Worm (Caenorhabditis elegans): ENCODE results near the gene chil-26.

chil-26 gene

DNA sequence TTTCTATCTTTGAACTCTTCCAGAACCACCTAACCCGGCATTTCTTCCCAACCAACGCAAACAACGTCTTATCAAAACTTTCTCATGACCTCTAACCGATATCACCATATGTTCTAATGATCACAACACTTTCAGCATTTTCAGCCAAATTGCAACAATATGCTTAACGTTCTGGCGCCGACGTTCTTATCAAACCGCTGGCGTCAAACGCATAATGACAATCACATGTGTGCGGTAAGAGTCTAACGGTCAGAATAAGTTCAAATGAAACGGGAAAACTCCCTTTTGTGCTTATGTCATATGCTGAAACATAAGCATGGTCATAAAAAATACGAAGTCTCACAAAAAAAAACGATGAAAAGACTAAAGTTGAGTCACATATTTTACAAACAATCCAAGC lies 26.1 kb downstream of the chil-26 start (continued):
- TF ChIP-seq athp-1 (tag; optimal IDR thresholded peaks at IDR 0.05): no peak
- TF ChIP-seq bed-1 (GFP tag; IDR thresholded peaks at IDR 0.05): no peak
- TF ChIP-seq madf-3 (GFP tag; IDR thresholded peaks at IDR 0.05): no peak
- no peak for TF ChIP-seq T26A5.8 (tag; optimal IDR thresholded peaks at IDR 0.05)
- no peak for TF ChIP-seq lin-26 (GFP tag; IDR thresholded peaks at IDR 0.05)
- no peak for TF ChIP-seq lir-1 (GFP tag; conservative IDR thresholded peaks at IDR 0.05)
- TF ChIP-seq ztf-6 (GFP tag; IDR thresholded peaks at IDR 0.05): no peak
- no peak for TF ChIP-seq F22D6.2 (tag; optimal IDR thresholded peaks at IDR 0.05)
- no peak for TF ChIP-seq hrde-1 (tag; optimal IDR thresholded peaks at IDR 0.05; ENCODE audit: borderline replicate concordance)
- no peak for TF ChIP-seq C06A6.2 (GFP tag; conservative IDR thresholded peaks at IDR 0.05)
- no peak for TF ChIP-seq snpc-3.4 (tag; optimal IDR thresholded peaks at IDR 0.05)
- TF ChIP-seq Y53F4B.3 (GFP tag; IDR thresholded peaks at IDR 0.05): no peak
- no peak for TF ChIP-seq ccch-3 (GFP tag; optimal IDR thresholded peaks at IDR 0.05)
- TF ChIP-seq aptf-3 (GFP tag; IDR thresholded peaks at IDR 0.05): no peak
- TF ChIP-seq let-607 (tag; optimal IDR thresholded peaks at IDR 0.05): peak in 1 of 2 experiments; percentile 68
- peak; percentile 59 for TF ChIP-seq ets-4 (GFP tag; optimal IDR thresholded peaks at IDR 0.05)
- no peak for TF ChIP-seq ceh-58 (GFP tag; IDR thresholded peaks at IDR 0.05)
- no peak for TF ChIP-seq F10E7.11 (tag; optimal IDR thresholded peaks at IDR 0.05)
- no peak for TF ChIP-seq C17E4.6 (GFP tag; IDR thresholded peaks at IDR 0.05)
- no peak for TF ChIP-seq egl-18 (GFP tag; IDR thresholded peaks at IDR 0.05)
- no peak for TF ChIP-seq ceh-27 (GFP tag; optimal IDR thresholded peaks at IDR 0.05)
- TF ChIP-seq D2030.7 (GFP tag; IDR thresholded peaks at IDR 0.05): no peak
- no peak for TF ChIP-seq F55B11.4 (tag; optimal IDR thresholded peaks at IDR 0.05; ENCODE audit: borderline replicate concordance, insufficient read depth)
- no peak for TF ChIP-seq madf-6 (GFP tag; IDR thresholded peaks at IDR 0.05)
- no peak for TF ChIP-seq nhr-27 (tag; optimal IDR thresholded peaks at IDR 0.05)
- no peak for TF ChIP-seq tlf-1 (GFP tag; optimal IDR thresholded peaks at IDR 0.05)
- TF ChIP-seq mcd-1 (GFP tag; IDR thresholded peaks at IDR 0.05): no peak
- no peak for TF ChIP-seq ekl-4 (GFP tag; IDR thresholded peaks at IDR 0.05)
- TF ChIP-seq cebp-2 (GFP tag; IDR thresholded peaks at IDR 0.05): no peak
- no peak for TF ChIP-seq lin-54 (GFP tag; optimal IDR thresholded peaks at IDR 0.05)
- no peak for TF ChIP-seq nfya-2 (GFP tag; IDR thresholded peaks at IDR 0.05)
- TF ChIP-seq mel-28 (tag; optimal IDR thresholded peaks at IDR 0.05; ENCODE audit: borderline replicate concordance): no peak

DNA sequence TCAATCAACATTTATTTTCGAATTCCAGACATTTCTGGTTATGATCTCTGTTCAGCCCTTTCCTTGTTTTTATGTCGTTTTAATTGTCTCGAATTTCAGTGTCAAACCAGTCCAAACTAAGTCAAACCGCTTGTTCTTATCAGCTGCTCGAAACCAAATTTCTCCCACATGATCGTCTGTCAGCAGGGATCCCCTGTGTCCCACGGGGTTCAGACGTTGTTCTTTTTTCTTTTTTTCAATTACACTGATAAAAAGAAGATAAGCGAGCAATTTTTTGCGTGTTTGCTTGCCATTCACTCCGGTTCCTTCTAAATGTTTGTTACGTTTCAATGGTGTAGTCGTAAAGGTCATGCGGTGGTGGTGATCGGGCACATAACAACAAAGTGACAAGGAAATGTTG lies 27.1 kb downstream of the chil-26 start:
- TF ChIP-seq F23B12.7 (tag; optimal IDR thresholded peaks at IDR 0.05; ENCODE audit: insufficient read depth) (no peak), ccch-3 (GFP tag; optimal IDR thresholded peaks at IDR 0.05) (no peak), hsf-1 (GFP tag; IDR thresholded peaks at IDR 0.05) (0 out of 2 replicates have a peak, but pooled peaks have one; percentile 18), let-607 (tag; optimal IDR thresholded peaks at IDR 0.05) (peak in 1 of 2 experiments; percentile 32), F49E8.2 (tag; optimal IDR thresholded peaks at IDR 0.05; ENCODE audit: insufficient read depth) (no peak), dpff-1 (tag; optimal IDR thresholded peaks at IDR 0.05) (no peak), nhr-27 (tag; optimal IDR thresholded peaks at IDR 0.05) (no peak), ama-1 (optimal IDR thresholded peaks at IDR 0.05) (no peak), ama-1 (GFP tag; optimal IDR thresholded peaks at IDR 0.05) (no peak), rpc-1 (optimal IDR thresholded peaks at IDR 0.05) (no peak), rpc-1 (tag; optimal IDR thresholded peaks at IDR 0.05) (no peak), aptf-3 (GFP tag; IDR thresholded peaks at IDR 0.05) (no peak), pha-4 (tag; optimal IDR thresholded peaks at IDR 0.05) (no peak), mel-28 (tag; optimal IDR thresholded peaks at IDR 0.05; ENCODE audit: borderline replicate concordance) (no peak), Y79H2A.3 (GFP tag; conservative IDR thresholded peaks at IDR 0.05) (no peak), bed-2 (GFP tag; IDR thresholded peaks at IDR 0.05) (no peak), nhr-80 (tag; optimal IDR thresholded peaks at IDR 0.05) (peak; percentile 90), B0019.2 (GFP tag; conservative IDR thresholded peaks at IDR 0.05) (no peak), C06A6.2 (GFP tag; conservative IDR thresholded peaks at IDR 0.05) (0 out of 2 replicates have a peak, but pooled peaks have one; percentile 49), tbp1 (GFP tag; optimal IDR thresholded peaks at IDR 0.05) (peak; percentile 27), atf-7 (tag; optimal IDR thresholded peaks at IDR 0.05) (peak; percentile 18), nhr-120 (GFP tag; IDR thresholded peaks at IDR 0.05) (no peak), Y53F4B.3 (GFP tag; IDR thresholded peaks at IDR 0.05) (no peak), unc-62 (GFP tag; optimal IDR thresholded peaks at IDR 0.05) (peak; percentile 46), nfyb-1 (GFP tag; IDR thresholded peaks at IDR 0.05) (0 out of 2 replicates have a peak, but pooled peaks have one; percentile 7)
